Worm (Caenorhabditis elegans) whole organism, late embryonic: ENCODE measurements around the gene H43I07.1.

Experiments
- ama-1 ChIP-seq: fragments of 150-350 bp; optimal IDR thresholded peaks from 2 replicates; lab custom pipeline; 2014
- ceh-14 ChIP-seq: sonication (generic microtip); optimal IDR thresholded peaks from 2 replicates; lab custom pipeline; 2016; ENCODE audit warnings: missing genotype, missing genetic modification characterization, missing compliant biosample characterization
- fkh-10 ChIP-seq: fragments of 150-350 bp; optimal IDR thresholded peaks from 2 replicates; lab custom pipeline; 2014; ENCODE audit warnings: missing biosample characterization, missing genetic modification reagents, missing genetic modification characterization
- madf-2 ChIP-seq: sonication (generic microtip); optimal IDR thresholded peaks from 2 replicates; lab custom pipeline; 2017; ENCODE audit warnings: missing genetic modification characterization, missing compliant biosample characterization
- rnt-1 ChIP-seq: sonication (generic microtip); optimal IDR thresholded peaks from 2 replicates; lab custom pipeline; 2016; ENCODE audit warnings: missing genetic modification characterization, missing compliant biosample characterization
- ttx-3 ChIP-seq: sonication (generic microtip); optimal IDR thresholded peaks from 2 replicates; lab custom pipeline; 2016; ENCODE audit warnings: missing genetic modification reagents, missing genetic modification characterization, missing compliant biosample characterization

- TF ChIP-seq ceh-14 (no peak), rnt-1 (no peak), fkh-10 (GFP tag; lab: Kevin White, UChicago) (no peak), madf-2 (no peak), ttx-3 (tag; lab: Kevin White, UChicago) (no peak), ama-1 (no peak)
Observed at ce11 chrV:4190232-4190631, 14.3 kb upstream of the H43I07.1 start.
